Fruit fly (Drosophila melanogaster) whole organism, embryonic: ENCODE results near the gene Dph5.

Experiments
- Ada2b ChIP-seq: fragments of 200-800 bp; sonication (Bioruptor generic); IDR thresholded peaks from 2 replicates; pipeline ENCODE4 v1.3.6; 2022; ENCODE audit warnings: missing biosample characterization, missing genetic modification characterization
- Aef1 ChIP-seq: fragments of 200-800 bp; sonication (Bioruptor generic); IDR thresholded peaks from 3 replicates; pipeline ENCODE4 v1.3.6; 2022; ENCODE audit warnings: missing biosample characterization, missing genetic modification characterization
- CG10209 ChIP-seq: fragments of 200-800 bp; sonication (Bioruptor generic); optimal IDR thresholded peaks from 3 replicates; lab custom pipeline; 2017; ENCODE audit warnings: missing biosample characterization, mild to moderate bottlenecking, missing genetic modification characterization, missing genetic modification reagents
- CG10543 ChIP-seq: fragments of 200-800 bp; sonication (Bioruptor generic); optimal IDR thresholded peaks from 3 replicates; lab custom pipeline; 2017; ENCODE audit warnings: missing biosample characterization, mild to moderate bottlenecking, missing genetic modification characterization, moderate library complexity
- CG12659 ChIP-seq: fragments of 200-800 bp; sonication (Bioruptor generic); optimal IDR thresholded peaks from 3 replicates; lab custom pipeline; 2017; ENCODE audit warnings: mild to moderate bottlenecking, missing biosample characterization, missing genetic modification reagents, missing genetic modification characterization
- CG12769 ChIP-seq: fragments of 200-800 bp; sonication (Bioruptor generic); optimal IDR thresholded peaks from 2 replicates; lab custom pipeline; 2019; ENCODE audit warnings: missing biosample characterization, mild to moderate bottlenecking, missing genetic modification characterization, moderate library complexity
- CG13894 ChIP-seq: fragments of 200-800 bp; sonication (Bioruptor generic); optimal IDR thresholded peaks from 3 replicates; lab custom pipeline; 2018; ENCODE audit warnings: missing biosample characterization, mild to moderate bottlenecking, missing genetic modification characterization, moderate library complexity
- CG1529 ChIP-seq: fragments of 200-800 bp; sonication (Bioruptor generic); optimal IDR thresholded peaks from 3 replicates; lab custom pipeline; 2018; ENCODE audit warnings: missing biosample characterization, missing genetic modification characterization
- CG15601 ChIP-seq: fragments of 200-800 bp; sonication (Bioruptor generic); optimal IDR thresholded peaks from 3 replicates; lab custom pipeline; 2019; ENCODE audit warnings: missing biosample characterization, mild to moderate bottlenecking, missing genetic modification characterization, moderate library complexity
- CG17385 ChIP-seq: fragments of 200-800 bp; sonication (Bioruptor generic); optimal IDR thresholded peaks from 3 replicates; lab custom pipeline; 2018; ENCODE audit warnings: missing biosample characterization, mild to moderate bottlenecking, missing genetic modification characterization
- CG17912 ChIP-seq: fragments of 200-800 bp; sonication (Bioruptor generic); optimal IDR thresholded peaks from 2 replicates; lab custom pipeline; 2018; ENCODE audit warnings: missing biosample characterization, mild to moderate bottlenecking, missing genetic modification characterization
- CG18764 ChIP-seq: fragments of 200-800 bp; sonication (Bioruptor generic); optimal IDR thresholded peaks from 3 replicates; lab custom pipeline; 2016; ENCODE audit warnings: missing biosample characterization, missing genetic modification characterization
- CG2116 ChIP-seq: fragments of 200-800 bp; sonication (Bioruptor generic); optimal IDR thresholded peaks from 3 replicates; lab custom pipeline; 2018; ENCODE audit warnings: missing biosample characterization, mild to moderate bottlenecking, missing genetic modification characterization
- CG2875 ChIP-seq: fragments of 200-800 bp; sonication (Bioruptor generic); optimal IDR thresholded peaks from 2 replicates; lab custom pipeline; 2017; ENCODE audit warnings: missing biosample characterization, mild to moderate bottlenecking, missing genetic modification characterization, missing genetic modification reagents
- CG3407 ChIP-seq: fragments of 200-800 bp; sonication (Bioruptor generic); optimal IDR thresholded peaks from 2 replicates; lab custom pipeline; 2018; ENCODE audit warnings: missing biosample characterization, mild to moderate bottlenecking, missing genetic modification characterization
- CG3838 ChIP-seq: fragments of 200-800 bp; sonication (Bioruptor generic); optimal IDR thresholded peaks from 3 replicates; lab custom pipeline; 2016; ENCODE audit warnings: missing biosample characterization, missing genetic modification characterization
- CG4707 ChIP-seq: fragments of 200-800 bp; sonication (Bioruptor generic); optimal IDR thresholded peaks from 2 replicates; lab custom pipeline; 2018; ENCODE audit warnings: missing biosample characterization, mild to moderate bottlenecking, missing genetic modification characterization, moderate library complexity
- CG5180 ChIP-seq: fragments of 200-800 bp; sonication (Bioruptor generic); optimal IDR thresholded peaks from 3 replicates; lab custom pipeline; 2017; ENCODE audit warnings: missing biosample characterization, missing genetic modification characterization, mild to moderate bottlenecking, moderate library complexity, missing genetic modification reagents
- CG8359 ChIP-seq: fragments of 200-800 bp; sonication (Bioruptor generic); optimal IDR thresholded peaks from 2 replicates; lab custom pipeline; 2017; ENCODE audit warnings: missing biosample characterization, mild to moderate bottlenecking, missing genetic modification characterization, borderline replicate concordance
- CG8924 ChIP-seq: fragments of 200-800 bp; optimal IDR thresholded peaks from 3 replicates; lab custom pipeline; 2019; ENCODE audit warnings: missing biosample characterization, mild to moderate bottlenecking, missing genetic modification characterization, moderate library complexity
- CHES-1-like ChIP-seq: fragments of 200-800 bp; sonication (Bioruptor generic); optimal IDR thresholded peaks from 2 replicates; lab custom pipeline; 2016; ENCODE audit warnings: missing biosample characterization, missing genetic modification characterization
- Dad ChIP-seq: fragments of 200-800 bp; sonication (Bioruptor generic); optimal IDR thresholded peaks from 3 replicates; lab custom pipeline; 2016; ENCODE audit warnings: missing biosample characterization, missing genetic modification characterization
- Dll ChIP-seq: fragments of 200-800 bp; sonication (Bioruptor generic); IDR thresholded peaks from 4 replicates; pipeline ENCODE4 v1.3.6; 2022; ENCODE audit warnings: missing biosample characterization, missing genetic modification characterization; ENCODE audit not compliant: partially characterized antibody
- Fer1 ChIP-seq: fragments of 200-800 bp; sonication (Bioruptor generic); optimal IDR thresholded peaks from 2 replicates; lab custom pipeline; 2017; ENCODE audit warnings: missing biosample characterization, mild to moderate bottlenecking, missing genetic modification characterization
- Hey ChIP-seq: fragments of 200-800 bp; sonication (Bioruptor generic); optimal IDR thresholded peaks from 3 replicates; lab custom pipeline; 2018; ENCODE audit warnings: missing biosample characterization, mild to moderate bottlenecking, missing genetic modification characterization
- HmgZ ChIP-seq: fragments of 200-800 bp; sonication (Bioruptor generic); optimal IDR thresholded peaks from 2 replicates; lab custom pipeline; 2018; ENCODE audit warnings: missing biosample characterization, mild to moderate bottlenecking, missing genetic modification characterization
- Hsf ChIP-seq: fragments of 200-800 bp; sonication (Bioruptor generic); optimal IDR thresholded peaks from 3 replicates; lab custom pipeline; 2016; ENCODE audit warnings: missing biosample characterization, missing genetic modification characterization
- Lhr ChIP-seq: fragments of 200-800 bp; sonication (Bioruptor generic); optimal IDR thresholded peaks from 3 replicates; lab custom pipeline; 2017; ENCODE audit warnings: mild to moderate bottlenecking, missing biosample characterization, missing genetic modification reagents, missing genetic modification characterization
- Med ChIP-seq: fragments of 200-800 bp; sonication (Bioruptor generic); peaks from one replicate; lab custom pipeline; 2016; ENCODE audit warnings: missing biosample characterization, missing genetic modification characterization, mild to moderate bottlenecking, inconsistent platforms, moderate library complexity
- NC2β ChIP-seq: fragments of 200-800 bp; sonication (Bioruptor generic); optimal IDR thresholded peaks from 2 replicates; lab custom pipeline; 2016; ENCODE audit warnings: missing biosample characterization, missing genetic modification characterization
- PHDP ChIP-seq: fragments of 200-800 bp; sonication (Bioruptor generic); optimal IDR thresholded peaks from 3 replicates; lab custom pipeline; 2018; ENCODE audit warnings: missing biosample characterization, mild to moderate bottlenecking, missing genetic modification characterization, moderate library complexity
- Pdp1 ChIP-seq, 2 experiments: fragments of 200-800 bp; sonication (Bioruptor generic); optimal IDR thresholded peaks; 3 replicates each; lab custom pipeline; 2016; ENCODE audit warnings: missing biosample characterization in 2 of 2, missing genetic modification characterization in 2 of 2, mild to moderate bottlenecking in 1 of 2, moderate library complexity in 1 of 2
- Usf ChIP-seq: fragments of 200-800 bp; sonication (Bioruptor generic); optimal IDR thresholded peaks from 2 replicates; lab custom pipeline; 2017; ENCODE audit warnings: missing genotype, missing biosample characterization, missing genetic modification characterization
- Xrp1 ChIP-seq: fragments of 200-800 bp; sonication (Bioruptor generic); IDR thresholded peaks from 2 replicates; pipeline ENCODE4 v1.3.6; 2022; ENCODE audit warnings: missing biosample characterization, missing genetic modification characterization
- bigmax ChIP-seq: fragments of 200-800 bp; sonication (Bioruptor generic); optimal IDR thresholded peaks from 2 replicates; lab custom pipeline; 2018; ENCODE audit warnings: missing biosample characterization, mild to moderate bottlenecking, missing genetic modification characterization
- ci ChIP-seq: fragments of 200-800 bp; sonication (Bioruptor generic); IDR thresholded peaks from 3 replicates; pipeline ENCODE4 v1.3.6; 2022; ENCODE audit warnings: missing biosample characterization, missing genetic modification characterization
- cwo ChIP-seq: fragments of 200-800 bp; sonication (Bioruptor generic); optimal IDR thresholded peaks from 3 replicates; lab custom pipeline; 2017; ENCODE audit warnings: missing biosample characterization, missing genetic modification characterization, mild to moderate bottlenecking, moderate library complexity, missing genetic modification reagents
- dysf ChIP-seq: fragments of 200-800 bp; sonication (Bioruptor generic); IDR thresholded peaks from 3 replicates; pipeline ENCODE4 v1.3.6; 2022; ENCODE audit warnings: missing biosample characterization, missing genetic modification characterization
- exex ChIP-seq: fragments of 200-800 bp; sonication (Bioruptor generic); optimal IDR thresholded peaks from 4 replicates; lab custom pipeline; 2018; ENCODE audit warnings: missing biosample characterization, mild to moderate bottlenecking, missing genetic modification characterization, moderate library complexity
- grn ChIP-seq: fragments of 200-800 bp; sonication (Bioruptor generic); optimal IDR thresholded peaks from 3 replicates; lab custom pipeline; 2017; ENCODE audit warnings: missing biosample characterization, missing genetic modification characterization
- kni ChIP-seq: fragments of 200-800 bp; sonication (Bioruptor generic); optimal IDR thresholded peaks from 3 replicates; lab custom pipeline; 2017; ENCODE audit warnings: mild to moderate bottlenecking, missing biosample characterization, missing genetic modification reagents, missing genetic modification characterization
- lab ChIP-seq: fragments of 200-800 bp; sonication (Bioruptor generic); optimal IDR thresholded peaks from 3 replicates; lab custom pipeline; 2017; ENCODE audit warnings: missing biosample characterization, missing genetic modification characterization, mild to moderate bottlenecking, moderate library complexity, missing genetic modification reagents
- sd ChIP-seq: fragments of 200-800 bp; sonication (Bioruptor generic); optimal IDR thresholded peaks from 3 replicates; lab custom pipeline; 2018; ENCODE audit warnings: missing biosample characterization, mild to moderate bottlenecking, missing genetic modification characterization, moderate library complexity
- sens ChIP-seq: fragments of 200-800 bp; sonication (Bioruptor generic); peaks from one replicate; lab custom pipeline; 2016; ENCODE audit warnings: missing biosample characterization, missing genetic modification characterization
- seq ChIP-seq: fragments of 200-800 bp; sonication (Bioruptor generic); IDR thresholded peaks from 2 replicates; pipeline ENCODE4 v1.3.6; 2022; ENCODE audit warnings: missing biosample characterization, missing genetic modification characterization
- sqz ChIP-seq: fragments of 200-800 bp; sonication (Bioruptor generic); optimal IDR thresholded peaks from 3 replicates; lab custom pipeline; 2018; ENCODE audit warnings: missing biosample characterization, mild to moderate bottlenecking, missing genetic modification characterization
- tap ChIP-seq: fragments of 200-800 bp; optimal IDR thresholded peaks from 3 replicates; lab custom pipeline; 2019; ENCODE audit warnings: missing biosample characterization, mild to moderate bottlenecking, missing genetic modification characterization, moderate library complexity
- vvl ChIP-seq: fragments of 200-800 bp; sonication (Bioruptor generic); IDR thresholded peaks from 2 replicates; pipeline ENCODE4 v1.3.6; 2022; ENCODE audit warnings: missing biosample characterization, missing genetic modification characterization

Dph5 gene

DNA sequence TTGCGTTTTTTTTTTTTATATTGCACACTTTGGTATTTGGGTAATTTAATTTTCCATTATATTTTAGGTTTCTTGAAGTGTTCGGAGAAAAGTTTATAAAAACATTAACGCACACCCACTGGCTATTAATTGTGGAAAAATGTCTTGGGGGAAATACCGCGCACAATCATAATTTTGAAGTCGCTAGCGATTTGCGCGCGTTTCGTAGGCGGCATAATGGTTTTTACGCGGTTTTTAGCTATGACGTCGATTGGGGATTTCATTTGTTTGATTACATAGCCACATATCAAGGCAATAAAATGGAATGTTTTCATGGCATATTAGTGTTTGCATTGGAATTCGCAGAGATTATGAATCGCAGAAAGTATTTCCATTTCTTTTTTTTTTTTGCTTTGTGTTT lies 49.2 kb upstream of the Dph5 start:
- TF ChIP-seq CG8359 (GFP tag; lab: Kevin White, UChicago) (peak; percentile 99), sens (GFP tag; lab: Kevin White, UChicago) (peak; percentile 31), sd (tag; lab: Kevin White, UChicago) (peak; percentile 50), Dad (GFP tag; lab: Kevin White, UChicago) (no peak), Pdp1 (GFP tag; optimal IDR thresholded peaks at IDR 0.05; lab: Kevin White, UChicago) (peak in 1 of 2 experiments; percentile 20)

DNA sequence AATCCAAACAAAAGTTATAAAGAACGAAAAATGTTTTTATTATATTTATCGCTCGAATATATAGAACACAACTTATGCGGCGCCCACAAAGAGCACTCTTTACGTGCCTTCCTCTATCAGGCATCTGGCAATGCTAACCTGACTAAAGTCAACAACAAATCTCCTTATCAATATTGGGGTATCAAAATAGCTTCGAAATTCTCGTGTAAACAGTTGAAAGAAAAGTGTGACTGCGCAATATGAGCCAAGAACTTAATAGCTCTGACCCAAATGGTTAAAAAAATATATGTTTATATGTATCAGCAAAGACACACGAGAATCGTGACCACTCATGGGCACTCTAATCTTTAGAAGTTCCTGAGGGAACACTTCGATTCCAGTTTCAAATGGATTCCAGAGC lies 48.1 kb upstream of the Dph5 start:
- TF ChIP-seq CG13894 (tag; lab: Kevin White, UChicago) (no peak), CG12659 (GFP tag; lab: Kevin White, UChicago) (peak; percentile 21), CHES-1-like (GFP tag; lab: Kevin White, UChicago) (no peak), Xrp1 (GFP tag; lab: Robert Waterston, UW) (no peak), dysf (GFP tag; lab: Robert Waterston, UW) (no peak), Hsf (GFP tag; lab: Kevin White, UChicago) (no peak), PHDP (peak; percentile 47), Fer1 (GFP tag; lab: Kevin White, UChicago) (peak; percentile 18), Usf (GFP tag; lab: Kevin White, UChicago) (no peak), lab (peak; percentile 49), CG4707 (peak; percentile 35), CG1529 (GFP tag; lab: Kevin White, UChicago) (peak; percentile 19), vvl (GFP tag; lab: Robert Waterston, UW) (no peak), HmgZ (tag; lab: Kevin White, UChicago) (peak; percentile 32), CG3838 (GFP tag; lab: Kevin White, UChicago) (no peak), exex (tag; lab: Kevin White, UChicago) (peak; percentile 51), CG18764 (no peak), seq (peak; percentile 24; the same call in 1 of the 2 replicates), tap (tag; lab: Kevin White, UChicago) (no peak), Ada2b (GFP tag; lab: Robert Waterston, UW) (no peak), CG5180 (GFP tag; lab: Kevin White, UChicago) (peak; percentile 5), CG2875 (GFP tag; lab: Kevin White, UChicago) (peak; percentile 25), CG10209 (GFP tag; lab: Kevin White, UChicago) (peak; percentile 36), sqz (GFP tag; lab: Kevin White, UChicago) (peak; percentile 9), CG3407 (peak; percentile 15), Dll (GFP tag; lab: Robert Waterston, UW) (no peak), CG12769 (tag; lab: Kevin White, UChicago) (peak; percentile 64), CG8924 (tag; lab: Kevin White, UChicago) (peak; percentile 5), CG10543 (GFP tag; lab: Kevin White, UChicago) (peak; percentile 37), CG15601 (tag; lab: Kevin White, UChicago) (peak; percentile 19), bigmax (GFP tag; lab: Kevin White, UChicago) (no peak), cwo (GFP tag; lab: Kevin White, UChicago) (peak; percentile 34), Hey (tag; lab: Kevin White, UChicago) (peak; percentile 44), CG17385 (peak; percentile 44), ci (GFP tag; lab: Robert Waterston, UW) (peak; percentile 72), Aef1 (GFP tag; lab: Robert Waterston, UW) (no peak), Lhr (GFP tag; lab: Kevin White, UChicago) (no peak), NC2β (no peak), CG2116 (no peak), CG17912 (GFP tag; lab: Kevin White, UChicago) (peak; percentile 31), kni (peak; percentile 43), grn (GFP tag; lab: Kevin White, UChicago) (peak; percentile 75), sd (tag; lab: Kevin White, UChicago) (peak; percentile 84), Med (GFP tag; lab: Kevin White, UChicago) (peak; percentile 69)
